Fruit fly (Drosophila melanogaster): ENCODE measurements around the gene awd.

DNA sequence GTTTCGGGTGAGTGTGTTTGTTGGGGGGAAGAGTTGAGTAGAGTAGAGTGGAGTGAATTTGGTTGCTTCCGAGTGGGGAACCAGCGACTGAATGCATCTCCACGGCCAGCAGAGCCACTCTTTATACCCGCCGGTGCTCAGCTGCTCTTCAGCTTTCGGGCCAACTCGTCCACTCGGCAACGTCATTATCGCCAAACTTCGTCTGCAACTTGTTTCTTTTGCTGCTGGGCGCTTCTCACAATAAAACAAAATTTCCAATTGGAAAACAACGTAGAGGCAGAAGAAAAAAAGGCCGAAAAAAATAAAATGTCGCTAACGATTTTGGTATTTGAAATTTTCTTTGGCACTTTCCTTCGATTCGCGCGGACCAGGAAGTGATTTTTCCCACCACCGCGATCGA is 18.8 kb upstream of the awd start, which contains the start of gene CG2150:
- TF ChIP-seq Clk (GFP tag; optimal IDR thresholded peaks at IDR 0.05) (no peak), CG12768 (GFP tag; optimal IDR thresholded peaks at IDR 0.05) (no peak), bab1 (GFP tag; optimal IDR thresholded peaks at IDR 0.05) (no peak), Hr96 (GFP tag; optimal IDR thresholded peaks at IDR 0.05) (no peak), cic (GFP tag; optimal IDR thresholded peaks at IDR 0.05) (no peak), CG11617 (GFP tag; optimal IDR thresholded peaks at IDR 0.05) (no peak), CG1620 (GFP tag; optimal IDR thresholded peaks at IDR 0.05) (no peak)

All from whole organism, adult.